Fruit fly (Drosophila melanogaster) whole organism, embryonic: ENCODE results near the gene CG2961.

ENCODE experiments used
- Aef1 ChIP-seq: fragments of 200-800 bp; sonication (Bioruptor generic); IDR thresholded peaks from 3 replicates; pipeline ENCODE4 v1.3.6; 2022; ENCODE audit warnings: missing biosample characterization, missing genetic modification characterization
- Awh ChIP-seq: fragments of 200-800 bp; sonication (Bioruptor generic); IDR thresholded peaks from 2 replicates; pipeline ENCODE4, ENCODE4 v1.3.6; 2022; ENCODE audit warnings: missing biosample characterization, missing genetic modification characterization
- CG10274 ChIP-seq: fragments of 200-800 bp; sonication (Bioruptor generic); optimal IDR thresholded peaks from 3 replicates; lab custom pipeline; 2017; ENCODE audit warnings: missing biosample characterization, mild to moderate bottlenecking, missing genetic modification characterization
- CG10654 ChIP-seq: fragments of 200-800 bp; sonication (Bioruptor generic); optimal IDR thresholded peaks from 2 replicates; lab custom pipeline; 2016; ENCODE audit warnings: missing biosample characterization, missing genetic modification characterization
- CG11695 ChIP-seq: fragments of 200-800 bp; sonication (Bioruptor generic); IDR thresholded peaks from 3 replicates; pipeline ENCODE4 v1.3.6; 2022; ENCODE audit warnings: missing biosample characterization, missing genetic modification characterization
- CG11723 ChIP-seq: fragments of 200-800 bp; sonication (Bioruptor generic); optimal IDR thresholded peaks from 2 replicates; lab custom pipeline; 2017; ENCODE audit warnings: missing biosample characterization, mild to moderate bottlenecking, missing genetic modification characterization
- CG12104 ChIP-seq: fragments of 200-800 bp; sonication (Bioruptor generic); optimal IDR thresholded peaks from 3 replicates; lab custom pipeline; 2016; ENCODE audit warnings: missing biosample characterization, missing genetic modification characterization
- CG12155 ChIP-seq: fragments of 200-800 bp; sonication (Bioruptor generic); optimal IDR thresholded peaks from 3 replicates; lab custom pipeline; 2016; ENCODE audit warnings: missing biosample characterization, missing genetic modification characterization
- CG12391 ChIP-seq: fragments of 200-800 bp; sonication (Bioruptor generic); optimal IDR thresholded peaks from 3 replicates; lab custom pipeline; 2018; ENCODE audit warnings: missing biosample characterization, mild to moderate bottlenecking, missing genetic modification characterization, moderate library complexity
- CG12769 ChIP-seq: fragments of 200-800 bp; sonication (Bioruptor generic); optimal IDR thresholded peaks from 2 replicates; lab custom pipeline; 2019; ENCODE audit warnings: missing biosample characterization, mild to moderate bottlenecking, missing genetic modification characterization, moderate library complexity
- CG1603 ChIP-seq: fragments of 200-800 bp; sonication (Bioruptor generic); optimal IDR thresholded peaks from 2 replicates; lab custom pipeline; 2019; ENCODE audit warnings: missing biosample characterization, mild to moderate bottlenecking, missing genetic modification characterization, moderate library complexity
- CG17186 ChIP-seq: fragments of 200-800 bp; sonication (Bioruptor generic); optimal IDR thresholded peaks from 3 replicates; lab custom pipeline; 2017; ENCODE audit warnings: missing biosample characterization, missing genetic modification reagents, missing genetic modification characterization
- CG17612 ChIP-seq: fragments of 200-800 bp; sonication (Bioruptor generic); IDR thresholded peaks from 2 replicates; pipeline ENCODE4 v1.3.6; 2022; ENCODE audit warnings: missing biosample characterization, missing genetic modification characterization
- CG18599 ChIP-seq: fragments of 200-800 bp; sonication (Bioruptor generic); optimal IDR thresholded peaks from 3 replicates; lab custom pipeline; 2017; ENCODE audit warnings: missing biosample characterization, missing genetic modification characterization, mild to moderate bottlenecking, moderate library complexity, missing genetic modification reagents
- CG2120 ChIP-seq: fragments of 200-800 bp; sonication (Bioruptor generic); optimal IDR thresholded peaks from 3 replicates; lab custom pipeline; 2016; ENCODE audit warnings: missing biosample characterization, missing genetic modification characterization
- CG2202 ChIP-seq: fragments of 200-800 bp; sonication (Bioruptor generic); optimal IDR thresholded peaks from 2 replicates; lab custom pipeline; 2018; ENCODE audit warnings: missing biosample characterization, mild to moderate bottlenecking, missing genetic modification characterization
- CG2678 ChIP-seq: fragments of 200-800 bp; sonication (Bioruptor generic); optimal IDR thresholded peaks from 3 replicates; lab custom pipeline; 2019; ENCODE audit warnings: missing biosample characterization, mild to moderate bottlenecking, missing genetic modification characterization, moderate library complexity
- CG3407 ChIP-seq: fragments of 200-800 bp; sonication (Bioruptor generic); optimal IDR thresholded peaks from 2 replicates; lab custom pipeline; 2018; ENCODE audit warnings: missing biosample characterization, mild to moderate bottlenecking, missing genetic modification characterization
- CG34422 ChIP-seq: fragments of 200-800 bp; sonication (Bioruptor generic); IDR thresholded peaks from 3 replicates; pipeline ENCODE4 v1.3.6; 2022; ENCODE audit warnings: missing biosample characterization, missing genetic modification characterization
- CG4617 ChIP-seq: fragments of 200-800 bp; sonication (Bioruptor generic); optimal IDR thresholded peaks from 3 replicates; lab custom pipeline; 2016; ENCODE audit warnings: missing biosample characterization, missing genetic modification characterization, borderline replicate concordance
- CG6813 ChIP-seq: fragments of 200-800 bp; sonication (Bioruptor generic); optimal IDR thresholded peaks from 2 replicates; lab custom pipeline; 2017; ENCODE audit warnings: missing biosample characterization, missing genetic modification characterization, mild to moderate bottlenecking, moderate library complexity, missing genetic modification reagents
- CG6854 ChIP-seq: fragments of 200-800 bp; sonication (Bioruptor generic); optimal IDR thresholded peaks from 3 replicates; lab custom pipeline; 2017; ENCODE audit warnings: missing biosample characterization, mild to moderate bottlenecking, missing genetic modification characterization
- CG7357 ChIP-seq: fragments of 200-800 bp; sonication (Bioruptor generic); IDR thresholded peaks from 3 replicates; pipeline ENCODE4 v1.3.6; 2022; ENCODE audit warnings: missing biosample characterization, missing genetic modification characterization
- CG8924 ChIP-seq: fragments of 200-800 bp; optimal IDR thresholded peaks from 3 replicates; lab custom pipeline; 2019; ENCODE audit warnings: missing biosample characterization, mild to moderate bottlenecking, missing genetic modification characterization, moderate library complexity
- CG9215 ChIP-seq: fragments of 200-800 bp; sonication (Bioruptor generic); IDR thresholded peaks from 2 replicates; pipeline ENCODE4 v1.3.6; 2022; ENCODE audit warnings: missing biosample characterization, missing genetic modification characterization
- D19A ChIP-seq: fragments of 200-800 bp; optimal IDR thresholded peaks from 3 replicates; lab custom pipeline; 2019; ENCODE audit warnings: missing biosample characterization, mild to moderate bottlenecking, missing genetic modification characterization, moderate library complexity
- HLH54F ChIP-seq: fragments of 200-800 bp; sonication (Bioruptor generic); optimal IDR thresholded peaks from 3 replicates; lab custom pipeline; 2016; ENCODE audit warnings: missing biosample characterization, missing genetic modification characterization
- NfI ChIP-seq: fragments of 200-800 bp; sonication (Bioruptor generic); optimal IDR thresholded peaks from 3 replicates; lab custom pipeline; 2018; ENCODE audit warnings: missing biosample characterization, mild to moderate bottlenecking, missing genetic modification characterization, moderate library complexity
- bab2 ChIP-seq: fragments of 200-800 bp; sonication (Bioruptor generic); optimal IDR thresholded peaks from 2 replicates; lab custom pipeline; 2016; ENCODE audit warnings: missing biosample characterization, missing genetic modification characterization
- bcd ChIP-seq: fragments of 200-800 bp; sonication (Bioruptor generic); optimal IDR thresholded peaks from 2 replicates; lab custom pipeline; 2017; ENCODE audit warnings: missing biosample characterization, mild to moderate bottlenecking, missing genetic modification characterization
- cwo ChIP-seq: fragments of 200-800 bp; sonication (Bioruptor generic); optimal IDR thresholded peaks from 3 replicates; lab custom pipeline; 2017; ENCODE audit warnings: missing biosample characterization, missing genetic modification characterization, mild to moderate bottlenecking, moderate library complexity, missing genetic modification reagents
- dmrt11E ChIP-seq: fragments of 200-800 bp; sonication (Bioruptor generic); optimal IDR thresholded peaks from 3 replicates; lab custom pipeline; 2018; ENCODE audit warnings: missing biosample characterization, mild to moderate bottlenecking, missing genetic modification characterization, moderate library complexity
- dpn ChIP-seq, 2 experiments: fragments of 200-800 bp; sonication (Bioruptor generic); optimal IDR thresholded peaks; 3 replicates each; lab custom pipeline; 2016; ENCODE audit warnings: missing biosample characterization in 2 of 2, missing genetic modification characterization in 2 of 2
- gem ChIP-seq: fragments of 200-800 bp; sonication (Bioruptor generic); optimal IDR thresholded peaks from 2 replicates; lab custom pipeline; 2019; ENCODE audit warnings: missing biosample characterization, mild to moderate bottlenecking, missing genetic modification characterization, moderate library complexity
- grau ChIP-seq: fragments of 200-800 bp; optimal IDR thresholded peaks from 3 replicates; lab custom pipeline; 2019; ENCODE audit warnings: missing biosample characterization, mild to moderate bottlenecking, missing genetic modification characterization, moderate library complexity
- jing ChIP-seq: fragments of 200-800 bp; sonication (Bioruptor generic); optimal IDR thresholded peaks from 2 replicates; lab custom pipeline; 2018; ENCODE audit warnings: missing biosample characterization, mild to moderate bottlenecking, missing genetic modification characterization
- lov ChIP-seq, 2 experiments: fragments of 200-800 bp in 1 of 2; fragments of >200 bp in 1 of 2; sonication (Bioruptor generic) in 1 of 2; IDR thresholded peaks in 1 of 2; optimal IDR thresholded peaks in 1 of 2; 2 replicates in 1 of 2; 3 replicates in 1 of 2; pipeline versions ENCODE4 v1.3.6 to Lab custom; 2017 to 2022; ENCODE audit warnings: missing biosample characterization in 1 of 2, missing genetic modification characterization in 1 of 2
- org-1 ChIP-seq: fragments of 200-800 bp; sonication (Bioruptor generic); optimal IDR thresholded peaks from 2 replicates; lab custom pipeline; 2017; ENCODE audit warnings: missing biosample characterization, missing genetic modification characterization
- otp ChIP-seq: fragments of 200-800 bp; sonication (Bioruptor generic); IDR thresholded peaks from 3 replicates; pipeline ENCODE4, ENCODE4 v1.3.6; 2022; ENCODE audit warnings: missing biosample characterization, missing genetic modification characterization
- pho ChIP-seq: fragments of 200-800 bp; sonication (Bioruptor generic); optimal IDR thresholded peaks from 2 replicates; lab custom pipeline; 2016; ENCODE audit warnings: missing biosample characterization, missing genetic modification characterization
- ranshi ChIP-seq: fragments of 200-800 bp; sonication (Bioruptor generic); IDR thresholded peaks from 2 replicates; pipeline ENCODE4 v1.3.6; 2022; ENCODE audit warnings: missing biosample characterization, missing genetic modification characterization
- sc ChIP-seq, 3 experiments: fragments of >200 bp in 2 of 3; fragments of 200-800 bp in 1 of 3; sonication (Bioruptor generic) in 1 of 3; optimal IDR thresholded peaks; 2 replicates in 2 of 3; 3 replicates in 1 of 3; lab custom pipeline; 2017; ENCODE audit warnings: mild to moderate bottlenecking in 1 of 3, missing biosample characterization in 1 of 3, missing genetic modification characterization in 1 of 3, missing genetic modification reagents in 1 of 3
- so ChIP-seq: fragments of 200-800 bp; sonication (Bioruptor generic); IDR thresholded peaks from 3 replicates; pipeline ENCODE4 v1.3.6; 2022; ENCODE audit warnings: missing biosample characterization, missing genetic modification characterization
- stc ChIP-seq: fragments of 200-800 bp; sonication (Bioruptor generic); IDR thresholded peaks from 2 replicates; pipeline ENCODE4 v1.3.6; 2022; ENCODE audit warnings: missing biosample characterization, missing genetic modification characterization
- twi ChIP-seq: fragments of 200-800 bp; optimal IDR thresholded peaks from 2 replicates; lab custom pipeline; 2019; ENCODE audit warnings: missing biosample characterization, mild to moderate bottlenecking, missing genetic modification characterization, moderate library complexity
- zen2 ChIP-seq: fragments of 200-800 bp; sonication (Bioruptor generic); IDR thresholded peaks from 3 replicates; pipeline ENCODE4 v1.3.6; 2022; ENCODE audit warnings: missing biosample characterization, missing genetic modification characterization; ENCODE audit not compliant: partially characterized antibody
- zfh1 ChIP-seq: fragments of 200-800 bp; sonication (Bioruptor generic); IDR thresholded peaks from 3 replicates; pipeline ENCODE4 v1.3.6; 2022; ENCODE audit warnings: missing biosample characterization, missing genetic modification characterization

CG2961 gene

DNA sequence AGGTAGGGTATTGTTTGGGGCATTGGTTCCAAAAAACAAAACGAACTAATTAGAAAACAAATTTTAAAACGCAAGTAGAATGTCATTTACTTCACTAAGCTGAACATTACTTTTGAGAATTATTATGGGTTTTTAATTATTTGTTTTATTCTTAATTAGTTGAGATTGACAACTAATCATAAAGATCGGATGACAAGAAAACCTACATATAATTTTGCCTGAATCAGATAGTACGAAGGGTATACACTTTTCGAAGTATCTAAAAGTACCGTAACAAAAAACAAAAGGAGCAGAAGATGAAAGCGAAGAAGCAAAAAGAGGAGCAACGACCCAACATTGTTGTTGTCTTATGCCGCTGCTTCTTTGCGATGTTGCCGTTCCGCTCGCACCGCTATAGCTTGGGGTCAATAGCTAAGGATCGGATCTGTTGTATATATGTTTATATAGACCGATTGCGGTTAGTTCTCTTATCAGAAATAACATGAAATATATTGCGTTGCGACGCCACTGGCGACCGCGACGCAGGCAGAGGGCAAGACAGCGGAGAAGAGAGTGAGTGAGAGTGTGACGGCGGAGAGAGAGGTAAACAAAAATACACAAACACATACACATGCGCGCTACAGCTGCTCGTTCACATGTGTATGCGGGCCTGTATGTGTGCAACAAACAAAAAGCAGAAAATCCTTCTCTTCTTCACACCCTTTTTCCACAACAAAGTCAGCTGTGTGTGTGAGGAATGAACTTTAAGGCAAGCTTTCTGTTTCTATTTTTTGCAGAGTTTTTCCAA lies 21.6 kb downstream of the CG2961 start (continued):
- peak; percentile 19 for TF ChIP-seq CG2202
- no peak for TF ChIP-seq CG12769
- peak; percentile 69 for TF ChIP-seq pho (GFP tag; lab: Kevin White, UChicago)
- peak; percentile 32 for TF ChIP-seq CG12155 (GFP tag; lab: Kevin White, UChicago)
- TF ChIP-seq twi (tag; lab: Kevin White, UChicago), result no peak
- peak; percentile 45 for TF ChIP-seq CG6854 (GFP tag; lab: Kevin White, UChicago)
- TF ChIP-seq CG10654, result peak; percentile 24
- TF ChIP-seq cwo (GFP tag; lab: Kevin White, UChicago), result peak; percentile 58
- TF ChIP-seq CG3407 (GFP tag; lab: Kevin White, UChicago), result peak; percentile 30
- no peak for TF ChIP-seq CG17612 (GFP tag; lab: Robert Waterston, UW)
- peak; percentile 83 for TF ChIP-seq CG2120 (GFP tag; lab: Kevin White, UChicago)
- peak; percentile 78 for TF ChIP-seq CG12391 (tag; lab: Kevin White, UChicago)
- peak; percentile 37; the same call in 1 of the 3 replicates for TF ChIP-seq Aef1 (GFP tag; lab: Robert Waterston, UW)
- TF ChIP-seq zfh1 (GFP tag; lab: Robert Waterston, UW), result 0 out of 3 replicates have a peak, but pooled peaks have one; percentile 43
- peak; percentile 45 for TF ChIP-seq HLH54F
- TF ChIP-seq CG18599 (GFP tag; lab: Kevin White, UChicago), result peak; percentile 67
- TF ChIP-seq grau (tag; lab: Kevin White, UChicago), result peak; percentile 80
- peak; percentile 61 for TF ChIP-seq CG8924 (tag; lab: Kevin White, UChicago)
- TF ChIP-seq CG34422 (GFP tag; lab: Robert Waterston, UW), result no peak
- peak; percentile 65 for TF ChIP-seq CG10274 (GFP tag; lab: Kevin White, UChicago)
- peak; percentile 24 to 54 for TF ChIP-seq dpn (GFP tag; optimal IDR thresholded peaks at IDR 0.05; lab: Kevin White, UChicago)
- TF ChIP-seq CG12104 (GFP tag; lab: Kevin White, UChicago), result peak; percentile 20
- TF ChIP-seq CG9215, result peak; percentile 35; the same call in 1 of the 2 replicates
- no peak for TF ChIP-seq jing (GFP tag; lab: Kevin White, UChicago)
- peak; percentile 49; the same call in 1 of the 2 replicates for TF ChIP-seq ranshi
- TF ChIP-seq CG17186 (GFP tag; lab: Kevin White, UChicago), result no peak
- TF ChIP-seq gem (tag; lab: Kevin White, UChicago), result peak; percentile 87
- no peak for TF ChIP-seq CG6813 (GFP tag; lab: Kevin White, UChicago)
- peak; percentile 61 for TF ChIP-seq dmrt11E (tag; lab: Kevin White, UChicago)
- TF ChIP-seq bcd (GFP tag; lab: Kevin White, UChicago), result peak; percentile 53
- TF ChIP-seq CG4617 (GFP tag; lab: Kevin White, UChicago), result no peak
- TF ChIP-seq Awh (GFP tag; lab: Robert Waterston, UW), result no peak
- TF ChIP-seq CG1603 (tag; lab: Kevin White, UChicago), result no peak
- peak; percentile 99 for TF ChIP-seq D19A
- no peak for TF ChIP-seq otp (GFP tag; lab: Robert Waterston, UW)
- peak; percentile 80 for TF ChIP-seq CG2678
- TF ChIP-seq stc (GFP tag; lab: Robert Waterston, UW), result peak; percentile 44; the same call in 1 of the 2 replicates
- no peak for TF ChIP-seq lov (optimal IDR thresholded peaks at IDR 0.05; lab: Kevin White, UChicago)
- TF ChIP-seq lov (GFP tag; IDR thresholded peaks at IDR 0.05; lab: Robert Waterston, UW), result no peak
- TF ChIP-seq zen2 (GFP tag; lab: Robert Waterston, UW), result no peak
- TF ChIP-seq CG7357, result 0 out of 3 replicates have a peak, but pooled peaks have one; percentile 21
- TF ChIP-seq CG11723 (GFP tag; lab: Kevin White, UChicago), result no peak
- peak; percentile 54 for TF ChIP-seq NfI (GFP tag; lab: Kevin White, UChicago)
- TF ChIP-seq sc (optimal IDR thresholded peaks at IDR 0.05; lab: Kevin White, UChicago), result no peak
- no peak for TF ChIP-seq sc (GFP tag; optimal IDR thresholded peaks at IDR 0.05; lab: Kevin White, UChicago)
- peak; percentile 55 for TF ChIP-seq bab2 (GFP tag; lab: Kevin White, UChicago)
- 0 out of 3 replicates have a peak, but pooled peaks have one; percentile 17 for TF ChIP-seq so (GFP tag; lab: Robert Waterston, UW)
- TF ChIP-seq org-1 (GFP tag; lab: Kevin White, UChicago), result peak; percentile 55
- 0 out of 3 replicates have a peak, but pooled peaks have one; percentile 23 for TF ChIP-seq CG11695 (GFP tag; lab: Robert Waterston, UW)
